Worm (Caenorhabditis elegans) whole organism, L4/young adult: ENCODE results near the gene grsp-1.

Experiments
- W03F9.2 ChIP-seq: fragments of 150-350 bp; optimal IDR thresholded peaks from 2 replicates; lab custom pipeline; 2014; ENCODE audit warnings: missing biosample characterization, missing genetic modification characterization
- dao-5 ChIP-seq: sonication (generic microtip); optimal IDR thresholded peaks from 2 replicates; lab custom pipeline; 2016; ENCODE audit warnings: missing genotype, missing genetic modification characterization, moderate library complexity, missing compliant biosample characterization
- him-1 ChIP-seq: sonication (generic microtip); optimal IDR thresholded peaks from 2 replicates; lab custom pipeline; 2016; ENCODE audit warnings: missing genotype, missing genetic modification reagents, missing genetic modification characterization, missing compliant biosample characterization

Gene grsp-1

DNA sequence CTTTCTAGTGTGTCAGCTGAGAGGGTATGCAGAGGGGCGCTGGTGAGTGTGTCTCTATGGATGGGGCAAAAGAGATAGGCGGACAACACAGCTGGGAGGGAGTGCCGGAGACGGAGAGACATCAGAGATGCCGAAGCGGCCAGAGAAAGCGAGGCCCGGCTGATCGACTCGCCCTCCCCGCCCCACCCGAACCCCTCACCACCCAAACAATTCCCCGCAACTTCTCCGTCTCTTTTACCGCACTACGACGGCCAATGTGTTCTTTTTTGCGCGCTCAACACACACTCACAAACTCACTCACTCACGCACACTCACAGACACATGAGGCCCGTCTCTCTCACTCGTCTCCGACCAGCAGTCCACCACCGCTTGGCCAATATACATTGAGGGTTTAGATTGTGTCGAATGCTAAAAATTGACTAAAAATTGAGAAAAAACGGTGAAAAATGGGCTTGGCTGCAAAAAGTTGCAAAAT, 13.2 kb downstream of the grsp-1 start, which contains the start of gene Y43F8C.3:
Gene Y43F8C.3, minus strand, starts transcription at position 187 of the 475 bp plus-strand sequence.
- TF ChIP-seq W03F9.2 (tag; lab: Kevin White, UChicago) = peak; percentile 7
- peak; percentile 60 for TF ChIP-seq him-1 (tag; lab: Kevin White, UChicago)
- TF ChIP-seq dao-5 (tag; lab: Kevin White, UChicago) = no peak

DNA sequence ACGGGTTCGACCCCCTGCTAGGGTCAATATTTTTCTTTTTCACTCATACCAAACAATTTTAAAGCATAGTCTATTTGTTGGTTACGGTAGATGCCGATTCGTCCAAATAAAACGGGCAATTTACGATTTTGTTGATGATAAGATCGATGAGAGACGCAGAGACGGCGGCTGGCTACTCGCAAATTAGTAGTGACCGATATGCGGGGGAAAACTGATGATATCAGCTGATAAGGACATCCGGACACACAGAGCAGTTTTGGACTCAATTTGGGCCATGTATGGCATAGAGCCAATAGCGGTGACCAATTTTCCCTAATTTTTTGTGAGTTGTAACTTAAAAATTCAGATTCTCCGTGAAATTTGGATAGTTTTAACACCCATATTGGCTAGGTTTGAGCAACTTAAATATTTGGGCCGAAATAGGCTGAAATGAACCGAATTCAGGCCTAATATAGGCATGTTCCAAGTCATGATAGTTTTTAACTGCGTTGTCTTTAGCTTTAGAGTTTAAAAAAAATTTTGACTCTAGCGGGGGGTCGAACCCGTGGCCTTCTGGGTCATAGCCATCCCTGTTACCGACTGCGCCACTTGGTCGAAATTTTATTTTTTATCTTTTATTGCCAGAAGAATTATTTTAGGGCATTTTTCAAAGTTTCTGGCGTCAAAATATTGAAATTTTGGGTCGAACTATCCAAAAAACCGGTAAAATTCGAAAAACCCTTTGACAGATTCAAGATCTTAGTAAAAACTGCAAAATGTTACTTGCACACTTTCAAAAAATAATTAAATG, 14.4 kb downstream of the grsp-1 start:
- TF ChIP-seq W03F9.2 (tag; lab: Kevin White, UChicago) = no peak
- TF ChIP-seq dao-5 (tag; lab: Kevin White, UChicago) = no peak
- TF ChIP-seq him-1 (tag; lab: Kevin White, UChicago) = no peak

- TF ChIP-seq him-1 (tag; lab: Kevin White, UChicago) = no peak
- no peak for TF ChIP-seq dao-5 (tag; lab: Kevin White, UChicago)
- no peak for TF ChIP-seq W03F9.2 (tag; lab: Kevin White, UChicago)
Measured at ce11 chrV:19624749-19625148, 15.5 kb downstream of the grsp-1 start, which contains the start of gene dyf-19. Gene dyf-19, plus strand, starts transcription at chrV:19625049.

- no peak for TF ChIP-seq dao-5 (tag; lab: Kevin White, UChicago)
- TF ChIP-seq W03F9.2 (tag; lab: Kevin White, UChicago) = no peak
- no peak for TF ChIP-seq him-1 (tag; lab: Kevin White, UChicago)
Measured at ce11 chrV:19625719-19626118, 16.4 kb downstream of the grsp-1 start.

ce11 chrV:19629544-19629943, 20.2 kb downstream of the grsp-1 start:
- TF ChIP-seq dao-5 (tag; lab: Kevin White, UChicago) = no peak
- TF ChIP-seq W03F9.2 (tag; lab: Kevin White, UChicago) = no peak
- TF ChIP-seq him-1 (tag; lab: Kevin White, UChicago) = no peak

DNA sequence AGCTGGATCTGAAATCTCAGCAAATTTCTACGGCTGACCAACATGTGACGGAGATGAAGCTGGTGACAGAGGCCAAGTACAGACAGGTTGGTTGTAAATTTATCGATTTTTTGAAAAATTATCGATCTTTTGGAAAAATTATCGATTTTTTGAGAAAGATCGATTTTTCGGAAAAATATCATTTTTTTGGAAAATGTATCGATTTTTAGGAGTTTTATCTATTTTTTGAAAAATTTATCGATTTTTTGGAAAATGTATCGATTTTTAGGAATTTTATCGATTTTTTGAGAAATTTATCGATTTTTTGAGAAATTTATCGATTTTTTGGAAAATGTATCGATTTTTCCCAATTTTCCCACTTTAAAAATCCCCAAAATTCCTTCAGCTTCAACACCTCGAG, 20.7 kb downstream of the grsp-1 start:
- TF ChIP-seq him-1 (tag; lab: Kevin White, UChicago) = no peak
- no peak for TF ChIP-seq dao-5 (tag; lab: Kevin White, UChicago)
- no peak for TF ChIP-seq W03F9.2 (tag; lab: Kevin White, UChicago)

DNA sequence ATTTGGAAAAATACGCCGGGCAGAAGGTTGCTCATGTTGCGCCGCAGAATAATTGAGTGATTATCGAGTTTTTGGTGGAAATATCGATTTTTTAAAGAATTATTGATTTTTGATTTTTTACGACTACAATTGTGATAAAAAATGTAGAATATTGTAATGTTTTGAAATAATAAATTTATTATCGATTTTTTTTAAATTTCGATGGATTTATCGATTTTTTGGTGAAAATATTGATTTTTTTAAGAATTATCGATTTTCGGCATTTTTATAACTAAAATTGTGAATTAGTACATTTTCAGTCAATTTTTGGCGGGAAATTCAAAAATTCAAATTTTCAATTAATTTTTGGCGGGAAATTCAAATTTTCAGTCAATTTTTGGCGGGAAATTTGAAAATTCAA, 21.3 kb downstream of the grsp-1 start:
- no peak for TF ChIP-seq W03F9.2 (tag; lab: Kevin White, UChicago)
- TF ChIP-seq dao-5 (tag; lab: Kevin White, UChicago) = no peak
- TF ChIP-seq him-1 (tag; lab: Kevin White, UChicago) = no peak

DNA sequence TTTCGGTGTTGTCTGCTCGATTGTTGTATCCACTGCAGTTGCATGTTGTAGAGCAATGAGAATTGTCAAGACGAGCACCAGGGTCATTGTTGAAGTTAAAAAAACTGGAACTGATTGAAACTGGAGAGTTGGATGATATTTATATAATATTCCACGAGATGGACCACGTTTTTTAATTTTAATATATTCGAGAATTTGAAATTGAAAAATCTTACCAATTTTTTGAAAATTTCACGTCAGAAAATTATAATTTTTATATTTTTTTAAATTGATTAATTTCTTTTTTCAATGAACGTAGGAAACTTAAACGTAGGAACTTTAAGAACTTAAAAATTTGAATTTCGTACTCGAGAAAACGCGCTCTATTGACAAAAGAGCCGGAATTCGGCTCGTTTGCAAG, 23.3 kb downstream of the grsp-1 start, which contains the start of gene Y43F8C.5:
Gene Y43F8C.5, minus strand, starts transcription at position 101 of the 400 bp plus-strand sequence.
- no peak for TF ChIP-seq W03F9.2 (tag; lab: Kevin White, UChicago)
- TF ChIP-seq him-1 (tag; lab: Kevin White, UChicago) = no peak
- no peak for TF ChIP-seq dao-5 (tag; lab: Kevin White, UChicago)

- TF ChIP-seq him-1 (tag; lab: Kevin White, UChicago) = no peak
- no peak for TF ChIP-seq W03F9.2 (tag; lab: Kevin White, UChicago)
- TF ChIP-seq dao-5 (tag; lab: Kevin White, UChicago) = no peak
Measured at ce11 chrV:19632948-19633347, 23.7 kb downstream of the grsp-1 start.

DNA sequence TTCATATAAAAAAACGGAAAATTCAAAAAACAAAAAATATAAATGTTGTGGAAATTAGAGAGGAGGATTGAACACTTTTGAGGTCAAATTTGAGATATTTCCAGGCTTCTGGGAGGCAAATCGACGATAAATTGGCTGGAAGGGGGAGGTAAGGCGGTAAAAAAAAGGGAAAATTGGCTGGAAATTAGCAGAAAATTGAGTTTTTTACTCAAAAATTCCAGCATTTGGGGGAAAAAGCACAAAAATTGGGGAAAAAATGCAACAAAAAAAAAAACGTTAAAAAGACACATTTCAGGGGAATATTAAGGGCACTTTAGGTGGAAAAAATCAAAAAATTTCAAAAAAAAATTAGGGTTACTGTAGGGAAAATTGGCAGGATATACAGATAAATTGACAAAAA, 24.9 kb downstream of the grsp-1 start:
- TF ChIP-seq W03F9.2 (tag; lab: Kevin White, UChicago) (no peak), him-1 (tag; lab: Kevin White, UChicago) (no peak), dao-5 (tag; lab: Kevin White, UChicago) (no peak)

ce11 chrV:19636194-19636584, 26.9 kb downstream of the grsp-1 start:
- TF ChIP-seq dao-5 (tag; lab: Kevin White, UChicago) (no peak), him-1 (tag; lab: Kevin White, UChicago) (no peak), W03F9.2 (tag; lab: Kevin White, UChicago) (no peak)

DNA sequence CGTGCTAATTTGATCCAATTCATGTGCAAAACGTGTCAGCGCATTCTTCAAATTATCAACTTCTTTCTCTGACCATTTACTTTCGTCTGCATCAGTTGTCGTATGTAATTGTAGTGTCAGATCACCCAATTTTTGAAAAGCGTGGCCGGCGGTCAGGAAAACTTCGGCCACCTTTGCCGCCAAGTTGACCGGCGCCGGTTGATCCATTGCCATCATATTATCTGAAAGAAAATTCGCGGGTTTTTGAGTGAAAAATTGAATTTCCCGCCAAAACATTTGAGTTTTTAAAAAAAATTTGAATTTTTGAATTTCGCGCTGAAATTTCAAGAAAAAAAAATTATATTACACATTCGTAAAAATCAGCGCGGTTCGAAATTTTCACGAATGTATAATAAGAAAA, 28.6 kb downstream of the grsp-1 start:
- TF ChIP-seq him-1 (tag; lab: Kevin White, UChicago) (no peak), W03F9.2 (tag; lab: Kevin White, UChicago) (no peak), dao-5 (tag; lab: Kevin White, UChicago) (no peak)

DNA sequence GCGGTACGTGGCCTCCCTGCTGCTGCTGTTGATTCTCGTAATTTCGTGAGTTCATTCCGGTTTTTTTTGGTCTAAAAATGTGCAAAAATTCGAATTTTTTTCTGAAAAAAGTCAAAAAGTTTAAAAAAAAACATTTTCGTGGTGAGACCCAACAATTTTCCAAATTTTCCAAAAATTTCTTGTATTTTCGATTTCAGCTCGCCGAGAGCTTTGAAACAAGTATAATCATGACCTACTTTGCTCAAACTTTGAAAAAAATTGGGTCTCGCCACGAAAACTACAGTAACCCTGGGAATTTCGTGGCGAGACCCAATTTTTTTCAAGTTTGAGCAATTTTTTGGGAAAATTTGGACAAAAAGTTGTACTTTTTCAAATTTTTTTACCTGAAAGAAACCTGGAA, 31.5 kb downstream of the grsp-1 start, which contains the start of gene Y43F8C.6:
Gene Y43F8C.6, minus strand, starts transcription at position 101 of the 400 bp plus-strand sequence.
- TF ChIP-seq dao-5 (tag; lab: Kevin White, UChicago) (no peak), him-1 (tag; lab: Kevin White, UChicago) (no peak), W03F9.2 (tag; lab: Kevin White, UChicago) (no peak)
